Worm (Caenorhabditis elegans): Measurements from ENCODE around the gene acc-4.

ce11 chrIII:13465918-13466592, 17.9 kb downstream of the acc-4 start, which contains the start of gene cdk-5:
- TF ChIP-seq ztf-23 (GFP tag; IDR thresholded peaks at IDR 0.05), result 0 out of 2 replicates have a peak, but pooled peaks have one; percentile 6
- TF ChIP-seq flt-1 (GFP tag; IDR thresholded peaks at IDR 0.05), result no peak
- no peak for TF ChIP-seq cog-1 (tag; optimal IDR thresholded peaks at IDR 0.05)
